Fruit fly (Drosophila melanogaster) whole organism, embryonic: ENCODE measurements around the gene dbe.

Source experiments
- ATbp ChIP-seq: fragments of 200-800 bp; sonication (Bioruptor generic); optimal IDR thresholded peaks from 2 replicates; lab custom pipeline; 2017; ENCODE audit warnings: missing biosample characterization, mild to moderate bottlenecking, missing genetic modification characterization, missing genetic modification reagents
- Aef1 ChIP-seq: fragments of 200-800 bp; sonication (Bioruptor generic); IDR thresholded peaks from 3 replicates; pipeline ENCODE4 v1.3.6; 2022; ENCODE audit warnings: missing biosample characterization, missing genetic modification characterization
- Atf6 ChIP-seq: fragments of 200-800 bp; sonication (Bioruptor generic); IDR thresholded peaks from 2 replicates; pipeline ENCODE4 v1.3.6; 2022; ENCODE audit warnings: missing biosample characterization, missing genetic modification characterization
- BtbVII ChIP-seq: fragments of 200-800 bp; sonication (Bioruptor generic); optimal IDR thresholded peaks from 3 replicates; lab custom pipeline; 2017; ENCODE audit warnings: missing biosample characterization, mild to moderate bottlenecking, missing genetic modification characterization
- CG10543 ChIP-seq: fragments of 200-800 bp; sonication (Bioruptor generic); optimal IDR thresholded peaks from 3 replicates; lab custom pipeline; 2017; ENCODE audit warnings: missing biosample characterization, mild to moderate bottlenecking, missing genetic modification characterization, moderate library complexity
- CG10959 ChIP-seq: fragments of 200-800 bp; sonication (Bioruptor generic); IDR thresholded peaks from 2 replicates; pipeline ENCODE4 v1.3.6; 2022; ENCODE audit warnings: missing biosample characterization, missing genetic modification characterization
- CG11093 ChIP-seq: fragments of 200-800 bp; sonication (Bioruptor generic); IDR thresholded peaks from 3 replicates; pipeline ENCODE4 v1.3.6; 2022; ENCODE audit warnings: missing biosample characterization, missing genetic modification characterization
- CG11398 ChIP-seq: fragments of 200-800 bp; sonication (Bioruptor generic); optimal IDR thresholded peaks from 2 replicates; lab custom pipeline; 2016; ENCODE audit warnings: missing biosample characterization, missing genetic modification characterization
- CG12391 ChIP-seq: fragments of 200-800 bp; sonication (Bioruptor generic); optimal IDR thresholded peaks from 3 replicates; lab custom pipeline; 2018; ENCODE audit warnings: missing biosample characterization, mild to moderate bottlenecking, missing genetic modification characterization, moderate library complexity
- CG14014 ChIP-seq: fragments of 200-800 bp; sonication (Bioruptor generic); IDR thresholded peaks from 2 replicates; pipeline ENCODE4 v1.3.6; 2022; ENCODE audit warnings: missing biosample characterization, missing genetic modification characterization
- CG15601 ChIP-seq: fragments of 200-800 bp; sonication (Bioruptor generic); optimal IDR thresholded peaks from 3 replicates; lab custom pipeline; 2019; ENCODE audit warnings: missing biosample characterization, mild to moderate bottlenecking, missing genetic modification characterization, moderate library complexity
- CG15696 ChIP-seq: fragments of 200-800 bp; sonication (Bioruptor generic); optimal IDR thresholded peaks from 2 replicates; lab custom pipeline; 2019; ENCODE audit warnings: missing biosample characterization, mild to moderate bottlenecking, missing genetic modification characterization, moderate library complexity
- CG1603 ChIP-seq: fragments of 200-800 bp; sonication (Bioruptor generic); optimal IDR thresholded peaks from 2 replicates; lab custom pipeline; 2019; ENCODE audit warnings: missing biosample characterization, mild to moderate bottlenecking, missing genetic modification characterization, moderate library complexity
- CG17912 ChIP-seq: fragments of 200-800 bp; sonication (Bioruptor generic); optimal IDR thresholded peaks from 2 replicates; lab custom pipeline; 2018; ENCODE audit warnings: missing biosample characterization, mild to moderate bottlenecking, missing genetic modification characterization
- CG2199 ChIP-seq: fragments of 200-800 bp; sonication (Bioruptor generic); IDR thresholded peaks from 3 replicates; pipeline ENCODE4 v1.3.6; 2022; ENCODE audit warnings: missing biosample characterization, missing genetic modification characterization
- CG2875 ChIP-seq: fragments of 200-800 bp; sonication (Bioruptor generic); optimal IDR thresholded peaks from 2 replicates; lab custom pipeline; 2017; ENCODE audit warnings: missing biosample characterization, mild to moderate bottlenecking, missing genetic modification characterization, missing genetic modification reagents
- CG33213 ChIP-seq: fragments of 200-800 bp; sonication (Bioruptor generic); optimal IDR thresholded peaks from 3 replicates; lab custom pipeline; 2016; ENCODE audit warnings: missing biosample characterization, missing genetic modification characterization
- CG34224 ChIP-seq: fragments of 200-800 bp; sonication (Bioruptor generic); IDR thresholded peaks from 3 replicates; pipeline ENCODE4 v1.3.6; 2022; ENCODE audit warnings: missing biosample characterization, missing genetic modification characterization; ENCODE audit not compliant: partially characterized antibody
- CG4617 ChIP-seq: fragments of 200-800 bp; sonication (Bioruptor generic); optimal IDR thresholded peaks from 3 replicates; lab custom pipeline; 2016; ENCODE audit warnings: missing biosample characterization, missing genetic modification characterization, borderline replicate concordance
- CG5180 ChIP-seq: fragments of 200-800 bp; sonication (Bioruptor generic); optimal IDR thresholded peaks from 3 replicates; lab custom pipeline; 2017; ENCODE audit warnings: missing biosample characterization, missing genetic modification characterization, mild to moderate bottlenecking, moderate library complexity, missing genetic modification reagents
- CG6689 ChIP-seq: fragments of 200-800 bp; sonication (Bioruptor generic); IDR thresholded peaks from 2 replicates; pipeline ENCODE4 v1.3.6; 2022; ENCODE audit warnings: missing biosample characterization, missing genetic modification characterization
- CG6791 ChIP-seq: fragments of 200-800 bp; sonication (Bioruptor generic); IDR thresholded peaks from 3 replicates; pipeline ENCODE4 v1.3.6; 2022; ENCODE audit warnings: missing biosample characterization, missing genetic modification characterization; ENCODE audit not compliant: partially characterized antibody
- CG6854 ChIP-seq: fragments of 200-800 bp; sonication (Bioruptor generic); optimal IDR thresholded peaks from 3 replicates; lab custom pipeline; 2017; ENCODE audit warnings: missing biosample characterization, mild to moderate bottlenecking, missing genetic modification characterization
- CG7745 ChIP-seq: fragments of 200-800 bp; sonication (Bioruptor generic); optimal IDR thresholded peaks from 2 replicates; lab custom pipeline; 2018; ENCODE audit warnings: missing biosample characterization, mild to moderate bottlenecking, missing genetic modification characterization, moderate library complexity
- CG8388 ChIP-seq: fragments of 200-800 bp; sonication (Bioruptor generic); optimal IDR thresholded peaks from 2 replicates; lab custom pipeline; 2019; ENCODE audit warnings: missing biosample characterization, mild to moderate bottlenecking, missing genetic modification characterization, moderate library complexity
- CG9437 ChIP-seq: fragments of 200-800 bp; sonication (Bioruptor generic); optimal IDR thresholded peaks from 2 replicates; lab custom pipeline; 2018; ENCODE audit warnings: missing biosample characterization, mild to moderate bottlenecking, missing genetic modification characterization
- Doc3 ChIP-seq: fragments of 200-800 bp; sonication (Bioruptor generic); IDR thresholded peaks from 3 replicates; pipeline ENCODE4 v1.3.6; 2022; ENCODE audit warnings: missing biosample characterization, missing genetic modification characterization; ENCODE audit not compliant: partially characterized antibody
- Ets97D ChIP-seq: fragments of 200-800 bp; sonication (Bioruptor generic); optimal IDR thresholded peaks from 3 replicates; lab custom pipeline; 2016; ENCODE audit warnings: missing biosample characterization, missing genetic modification characterization
- Fer1 ChIP-seq: fragments of 200-800 bp; sonication (Bioruptor generic); optimal IDR thresholded peaks from 2 replicates; lab custom pipeline; 2017; ENCODE audit warnings: missing biosample characterization, mild to moderate bottlenecking, missing genetic modification characterization
- HLH3B ChIP-seq: fragments of 200-800 bp; sonication (Bioruptor generic); IDR thresholded peaks from 2 replicates; pipeline ENCODE4 v1.3.6; 2022; ENCODE audit warnings: missing biosample characterization, missing genetic modification characterization
- Hey ChIP-seq: fragments of 200-800 bp; sonication (Bioruptor generic); optimal IDR thresholded peaks from 3 replicates; lab custom pipeline; 2018; ENCODE audit warnings: missing biosample characterization, mild to moderate bottlenecking, missing genetic modification characterization
- Meics ChIP-seq: fragments of 200-800 bp; sonication (Bioruptor generic); optimal IDR thresholded peaks from 2 replicates; lab custom pipeline; 2017; ENCODE audit warnings: missing biosample characterization, mild to moderate bottlenecking, missing genetic modification characterization
- Nf-YB ChIP-seq: fragments of 200-800 bp; sonication (Bioruptor generic); optimal IDR thresholded peaks from 3 replicates; lab custom pipeline; 2019; ENCODE audit warnings: missing biosample characterization, mild to moderate bottlenecking, missing genetic modification characterization, moderate library complexity
- Poxn ChIP-seq: fragments of 200-800 bp; sonication (Bioruptor generic); IDR thresholded peaks from 2 replicates; pipeline ENCODE4 v1.3.6; 2022; ENCODE audit warnings: missing biosample characterization, missing genetic modification characterization
- Sox102F ChIP-seq: fragments of 200-800 bp; sonication (Bioruptor generic); optimal IDR thresholded peaks from 2 replicates; lab custom pipeline; 2018; ENCODE audit warnings: missing biosample characterization, mild to moderate bottlenecking, missing genetic modification characterization, moderate library complexity
- btn ChIP-seq: fragments of 200-800 bp; sonication (Bioruptor generic); optimal IDR thresholded peaks from 2 replicates; lab custom pipeline; 2016; ENCODE audit warnings: missing biosample characterization, missing genetic modification characterization
- dimm ChIP-seq: fragments of 200-800 bp; sonication (Bioruptor generic); IDR thresholded peaks from 2 replicates; pipeline ENCODE4 v1.3.6; 2022; ENCODE audit warnings: missing biosample characterization, missing genetic modification characterization
- dmrt11E ChIP-seq: fragments of 200-800 bp; sonication (Bioruptor generic); optimal IDR thresholded peaks from 3 replicates; lab custom pipeline; 2018; ENCODE audit warnings: missing biosample characterization, mild to moderate bottlenecking, missing genetic modification characterization, moderate library complexity
- dmrt99B ChIP-seq: fragments of 200-800 bp; sonication (Bioruptor generic); optimal IDR thresholded peaks from 2 replicates; lab custom pipeline; 2018; ENCODE audit warnings: missing biosample characterization, mild to moderate bottlenecking, missing genetic modification characterization, moderate library complexity
- fd96Cb ChIP-seq: fragments of 200-800 bp; sonication (Bioruptor generic); optimal IDR thresholded peaks from 2 replicates; lab custom pipeline; 2018; ENCODE audit warnings: missing biosample characterization, mild to moderate bottlenecking, missing genetic modification characterization, moderate library complexity
- ftz-f1 ChIP-seq: fragments of 200-800 bp; sonication (Bioruptor generic); optimal IDR thresholded peaks from 2 replicates; lab custom pipeline; 2016; ENCODE audit warnings: missing biosample characterization, missing genetic modification characterization
- gsb ChIP-seq: fragments of 200-800 bp; sonication (Bioruptor generic); IDR thresholded peaks from 2 replicates; pipeline ENCODE4 v1.3.6; 2022; ENCODE audit warnings: missing biosample characterization, missing genetic modification characterization
- kah ChIP-seq: fragments of 200-800 bp; sonication (Bioruptor generic); optimal IDR thresholded peaks from 2 replicates; lab custom pipeline; 2018; ENCODE audit warnings: missing biosample characterization, mild to moderate bottlenecking, missing genetic modification characterization
- lab ChIP-seq: fragments of 200-800 bp; sonication (Bioruptor generic); optimal IDR thresholded peaks from 3 replicates; lab custom pipeline; 2017; ENCODE audit warnings: missing biosample characterization, missing genetic modification characterization, mild to moderate bottlenecking, moderate library complexity, missing genetic modification reagents
- mirr ChIP-seq: fragments of 200-800 bp; sonication (Bioruptor generic); optimal IDR thresholded peaks from 3 replicates; lab custom pipeline; 2018; ENCODE audit warnings: missing biosample characterization, mild to moderate bottlenecking, missing genetic modification characterization
- repo ChIP-seq: fragments of 200-800 bp; sonication (Bioruptor generic); optimal IDR thresholded peaks from 2 replicates; lab custom pipeline; 2016; ENCODE audit warnings: missing biosample characterization, missing genetic modification characterization
- schlank ChIP-seq: fragments of 200-800 bp; sonication (Bioruptor generic); optimal IDR thresholded peaks from 2 replicates; lab custom pipeline; 2018; ENCODE audit warnings: missing biosample characterization, mild to moderate bottlenecking, missing genetic modification characterization
- sim ChIP-seq: fragments of 200-800 bp; sonication (Bioruptor generic); IDR thresholded peaks from 2 replicates; pipeline ENCODE4 v1.3.6; 2022; ENCODE audit warnings: missing biosample characterization, missing genetic modification characterization
- slbo ChIP-seq: fragments of 200-800 bp; sonication (Bioruptor generic); IDR thresholded peaks from 2 replicates; pipeline ENCODE4 v1.3.6; 2022; ENCODE audit warnings: missing biosample characterization, missing genetic modification characterization
- sna ChIP-seq: fragments of 200-800 bp; sonication (Bioruptor generic); IDR thresholded peaks from 2 replicates; pipeline ENCODE4 v1.3.6; 2022; ENCODE audit warnings: missing biosample characterization, missing genetic modification characterization; ENCODE audit not compliant: partially characterized antibody

dbe gene

dm6 chr2L:856001-856400, 13.7 kb downstream of the dbe start (continued):
- TF ChIP-seq CG6791 (no peak), HLH3B (GFP tag; lab: Robert Waterston, UW) (peak; percentile 21; the same call in 1 of the 2 replicates), ftz-f1 (GFP tag; lab: Kevin White, UChicago) (no peak), dmrt99B (tag; lab: Kevin White, UChicago) (no peak), CG15601 (tag; lab: Kevin White, UChicago) (peak; percentile 49), sim (0 out of 2 replicates have a peak, but pooled peaks have one; percentile 24), ATbp (GFP tag; lab: Kevin White, UChicago) (peak; percentile 77), CG11398 (GFP tag; lab: Kevin White, UChicago) (no peak), Ets97D (no peak), Doc3 (GFP tag; lab: Robert Waterston, UW) (no peak), Meics (GFP tag; lab: Kevin White, UChicago) (peak; percentile 21), Atf6 (GFP tag; lab: Robert Waterston, UW) (no peak; the same call in 1 of the 2 replicates), repo (no peak), slbo (GFP tag; lab: Robert Waterston, UW) (no peak), CG7745 (tag; lab: Kevin White, UChicago) (no peak), lab (GFP tag; lab: Kevin White, UChicago) (peak; percentile 73), sna (GFP tag; lab: Robert Waterston, UW) (no peak), Nf-YB (GFP tag; lab: Kevin White, UChicago) (no peak), CG6689 (GFP tag; lab: Robert Waterston, UW) (no peak), dimm (GFP tag; lab: Robert Waterston, UW) (no peak), CG5180 (GFP tag; lab: Kevin White, UChicago) (no peak), CG10543 (GFP tag; lab: Kevin White, UChicago) (peak; percentile 40), CG4617 (GFP tag; lab: Kevin White, UChicago) (no peak), Hey (tag; lab: Kevin White, UChicago) (no peak), CG1603 (tag; lab: Kevin White, UChicago) (peak; percentile 43), CG34224 (GFP tag; lab: Robert Waterston, UW) (no peak), CG2875 (peak; percentile 40), BtbVII (GFP tag; lab: Kevin White, UChicago) (peak; percentile 15), Poxn (GFP tag; lab: Robert Waterston, UW) (no peak), CG33213 (GFP tag; lab: Kevin White, UChicago) (peak; percentile 3), CG10959 (GFP tag; lab: Robert Waterston, UW) (no peak), CG12391 (tag; lab: Kevin White, UChicago) (no peak), btn (GFP tag; lab: Kevin White, UChicago) (no peak), Sox102F (GFP tag; lab: Kevin White, UChicago) (no peak), kah (GFP tag; lab: Kevin White, UChicago) (no peak), CG6854 (GFP tag; lab: Kevin White, UChicago) (peak; percentile 21), CG9437 (GFP tag; lab: Kevin White, UChicago) (no peak), CG17912 (GFP tag; lab: Kevin White, UChicago) (no peak), schlank (peak; percentile 54), fd96Cb (tag; lab: Kevin White, UChicago) (no peak), CG2199 (GFP tag; lab: Robert Waterston, UW) (no peak), Aef1 (GFP tag; lab: Robert Waterston, UW) (no peak), CG14014 (GFP tag; lab: Robert Waterston, UW) (0 out of 2 replicates have a peak, but pooled peaks have one; percentile 19), CG15696 (tag; lab: Kevin White, UChicago) (peak; percentile 39), CG8388 (GFP tag; lab: Kevin White, UChicago) (no peak), gsb (no peak), CG11093 (GFP tag; lab: Robert Waterston, UW) (no peak), mirr (GFP tag; lab: Kevin White, UChicago) (no peak), dmrt11E (no peak), Fer1 (GFP tag; lab: Kevin White, UChicago) (peak; percentile 46)
